Worm (Caenorhabditis elegans) whole organism, young adult: ENCODE data around the gene ben-1.

Source experiments
- B0019.2 ChIP-seq: fragments of 200-800 bp; sonication (Bioruptor generic); conservative IDR thresholded peaks from 2 replicates; pipeline ENCODE4 v1.3.6; 2022; ENCODE audit warnings: missing genetic modification reagents, missing genetic modification characterization, missing compliant biosample characterization
- B0261.1 ChIP-seq: sonication (generic microtip); optimal IDR thresholded peaks from 2 replicates; lab custom pipeline; 2016; ENCODE audit warnings: mild to moderate bottlenecking, missing genetic modification characterization, moderate library complexity, missing compliant biosample characterization
- B0336.3 ChIP-seq: fragments of 200-800 bp; sonication (Bioruptor generic); IDR thresholded peaks from 2 replicates; pipeline ENCODE4 v1.3.6; 2022; ENCODE audit warnings: missing genetic modification characterization, missing compliant biosample characterization
- C17E4.6 ChIP-seq: fragments of 200-800 bp; sonication (Bioruptor generic); IDR thresholded peaks from 2 replicates; pipeline ENCODE4 v1.3.6; 2022; ENCODE audit warnings: missing genetic modification reagents, missing genetic modification characterization, missing compliant biosample characterization
- F33H1.4 ChIP-seq: fragments of 200-800 bp; sonication (Bioruptor generic); IDR thresholded peaks from 2 replicates; pipeline ENCODE4 v1.3.6; 2022; ENCODE audit warnings: missing genetic modification reagents, missing genetic modification characterization, missing compliant biosample characterization
- F37B4.10 ChIP-seq: fragments of 200-800 bp; sonication (Bioruptor generic); IDR thresholded peaks from 2 replicates; pipeline ENCODE4 v1.3.6; 2022; ENCODE audit warnings: missing genetic modification characterization, missing compliant biosample characterization
- F52B5.7 ChIP-seq: sonication (generic microtip); optimal IDR thresholded peaks from 2 replicates; lab custom pipeline; 2016; ENCODE audit warnings: mild to moderate bottlenecking, missing genetic modification characterization, missing compliant biosample characterization
- F55B11.4 ChIP-seq: sonication (generic microtip); optimal IDR thresholded peaks from 2 replicates; lab custom pipeline; 2016; ENCODE audit warnings: missing compliant biosample characterization, missing genetic modification characterization, borderline replicate concordance; ENCODE audit not compliant: insufficient read depth
- Y56A3A.18 ChIP-seq: fragments of 200-800 bp; sonication (Bioruptor generic); IDR thresholded peaks from 2 replicates; pipeline ENCODE4 v1.3.6; 2022; ENCODE audit warnings: missing genetic modification reagents, missing genetic modification characterization, missing compliant biosample characterization
- akir-1 ChIP-seq: fragments of 200-800 bp; sonication (Bioruptor generic); optimal IDR thresholded peaks from 2 replicates; lab custom pipeline; 2018; ENCODE audit warnings: mild to moderate bottlenecking, missing genetic modification characterization, moderate library complexity, missing compliant biosample characterization
- aptf-2 ChIP-seq: fragments of 200-800 bp; sonication (Bioruptor generic); conservative IDR thresholded peaks from 2 replicates; pipeline ENCODE4 v1.3.6; 2022; ENCODE audit warnings: missing genetic modification reagents, missing genetic modification characterization, missing compliant biosample characterization
- aptf-3 ChIP-seq: fragments of 200-800 bp; sonication (Bioruptor generic); IDR thresholded peaks from 2 replicates; pipeline ENCODE4 v1.3.6; 2022; ENCODE audit warnings: missing genetic modification characterization, missing compliant biosample characterization
- atf-7 ChIP-seq: sonication (generic microtip); optimal IDR thresholded peaks from 2 replicates; lab custom pipeline; 2017; ENCODE audit warnings: mild to moderate bottlenecking, missing genetic modification characterization, missing compliant biosample characterization
- athp-1 ChIP-seq: sonication (generic microtip); optimal IDR thresholded peaks from 2 replicates; lab custom pipeline; 2017; ENCODE audit warnings: mild to moderate bottlenecking, missing genetic modification characterization, missing compliant biosample characterization
- attf-5 ChIP-seq: fragments of 200-800 bp; sonication (Bioruptor generic); optimal IDR thresholded peaks from 2 replicates; lab custom pipeline; 2018; ENCODE audit warnings: mild to moderate bottlenecking, missing genetic modification characterization, missing compliant biosample characterization
- ccch-3 ChIP-seq: fragments of 200-800 bp; sonication (Bioruptor generic); optimal IDR thresholded peaks from 2 replicates; lab custom pipeline; 2018; ENCODE audit warnings: mild to moderate bottlenecking, missing genetic modification characterization, missing compliant biosample characterization
- cebp-1 ChIP-seq, 2 experiments: fragments of 200-800 bp in 1 of 2; sonication (Bioruptor generic) in 1 of 2; sonication (generic microtip) in 1 of 2; IDR thresholded peaks in 1 of 2; optimal IDR thresholded peaks in 1 of 2; 2 replicates each; pipeline versions ENCODE4 v1.3.6 to Lab custom; 2017 to 2022; ENCODE audit warnings: missing compliant biosample characterization in 2 of 2, missing genetic modification characterization in 2 of 2, mild to moderate bottlenecking in 1 of 2, missing genetic modification reagents in 1 of 2, moderate library complexity in 1 of 2
- cebp-2 ChIP-seq: fragments of 200-800 bp; sonication (Bioruptor generic); IDR thresholded peaks from 2 replicates; pipeline ENCODE4 v1.3.6; 2022; ENCODE audit warnings: missing genetic modification characterization, missing compliant biosample characterization
- ceh-100 ChIP-seq: fragments of 200-800 bp; sonication (Bioruptor generic); IDR thresholded peaks from 2 replicates; pipeline ENCODE4 v1.3.6; 2022; ENCODE audit warnings: missing genetic modification reagents, missing genetic modification characterization, missing compliant biosample characterization
- ceh-58 ChIP-seq: fragments of 200-800 bp; sonication (Bioruptor generic); IDR thresholded peaks from 2 replicates; pipeline ENCODE4 v1.3.6; 2022; ENCODE audit warnings: missing genetic modification characterization, missing compliant biosample characterization
- him-1 ChIP-seq: sonication (generic microtip); optimal IDR thresholded peaks from 2 replicates; lab custom pipeline; 2016; ENCODE audit warnings: missing genotype, missing genetic modification reagents, missing genetic modification characterization, missing compliant biosample characterization
- hlh-12 ChIP-seq: sonication (generic microtip); optimal IDR thresholded peaks from 2 replicates; lab custom pipeline; 2016; ENCODE audit warnings: missing genetic modification characterization, missing compliant biosample characterization
- hmg-1.2 ChIP-seq: fragments of 200-800 bp; sonication (Bioruptor generic); IDR thresholded peaks from 2 replicates; pipeline ENCODE4 v1.3.6; 2022; ENCODE audit warnings: missing genetic modification reagents, missing genetic modification characterization, missing compliant biosample characterization
- lag-1 ChIP-seq: fragments of 200-800 bp; sonication (Bioruptor generic); IDR thresholded peaks from 2 replicates; pipeline ENCODE4 v1.3.6; 2022; ENCODE audit warnings: missing genetic modification reagents, missing genetic modification characterization, missing compliant biosample characterization
- lin-35 ChIP-seq, 3 experiments: fragments of 150-350 bp in 2 of 3; sonication (generic microtip) in 1 of 3; optimal IDR thresholded peaks; 2 replicates each; lab custom pipeline; 2014 to 2018; ENCODE audit warnings: missing biosample characterization in 3 of 3, missing genetic modification characterization in 3 of 3, missing genetic modification reagents in 3 of 3
- lin-40 ChIP-seq: sonication (generic microtip); optimal IDR thresholded peaks from 2 replicates; lab custom pipeline; 2016; ENCODE audit warnings: missing genetic modification characterization, mild to moderate bottlenecking, missing compliant biosample characterization, missing genotype, missing genetic modification reagents
- lsl-1 ChIP-seq: fragments of 200-800 bp; sonication (Bioruptor generic); optimal IDR thresholded peaks from 2 replicates; lab custom pipeline; 2018; ENCODE audit warnings: mild to moderate bottlenecking, missing genetic modification characterization, moderate library complexity, missing compliant biosample characterization
- lsy-27 ChIP-seq: sonication (generic microtip); optimal IDR thresholded peaks from 2 replicates; lab custom pipeline; 2017; ENCODE audit warnings: missing genetic modification characterization, mild to moderate bottlenecking, missing compliant biosample characterization, antibody characterized with exemption, missing genotype, borderline replicate concordance; ENCODE audit not compliant: insufficient read depth
- madf-3 ChIP-seq: fragments of 200-800 bp; sonication (Bioruptor generic); IDR thresholded peaks from 2 replicates; pipeline ENCODE4 v1.3.6; 2022; ENCODE audit warnings: missing genetic modification reagents, missing genetic modification characterization, missing compliant biosample characterization
- madf-8 ChIP-seq: fragments of 200-800 bp; sonication (Bioruptor generic); conservative IDR thresholded peaks from 2 replicates; pipeline ENCODE4 v1.3.6; 2022; ENCODE audit warnings: missing genetic modification reagents, missing genetic modification characterization, missing compliant biosample characterization
- nfya-2 ChIP-seq: fragments of 200-800 bp; sonication (Bioruptor generic); IDR thresholded peaks from 2 replicates; pipeline ENCODE4 v1.3.6; 2022; ENCODE audit warnings: missing genetic modification reagents, missing genetic modification characterization, missing compliant biosample characterization
- nfyb-1 ChIP-seq: fragments of 200-800 bp; sonication (Bioruptor generic); IDR thresholded peaks from 2 replicates; pipeline ENCODE4 v1.3.6; 2022; ENCODE audit warnings: missing genetic modification reagents, missing genetic modification characterization, missing compliant biosample characterization
- nhr-80 ChIP-seq: sonication (generic microtip); optimal IDR thresholded peaks from 2 replicates; lab custom pipeline; 2016; ENCODE audit warnings: missing genetic modification characterization, missing compliant biosample characterization
- nhr-90 ChIP-seq: sonication (generic microtip); optimal IDR thresholded peaks from 2 replicates; lab custom pipeline; 2016; ENCODE audit warnings: missing genotype, mild to moderate bottlenecking, missing genetic modification characterization, missing compliant biosample characterization
- rcor-1 ChIP-seq: fragments of 200-800 bp; sonication (Bioruptor generic); IDR thresholded peaks from 2 replicates; pipeline ENCODE4 v1.3.6; 2022; ENCODE audit warnings: missing genetic modification reagents, missing genetic modification characterization, missing compliant biosample characterization
- repo-1 ChIP-seq: sonication (generic microtip); optimal IDR thresholded peaks from 2 replicates; lab custom pipeline; 2017; ENCODE audit warnings: mild to moderate bottlenecking, missing genetic modification characterization, missing compliant biosample characterization
- rpc-1 ChIP-seq, 2 experiments: fragments of 150-350 bp in 1 of 2; sonication (generic microtip) in 1 of 2; optimal IDR thresholded peaks; 2 replicates each; lab custom pipeline; 2014 to 2018; ENCODE audit warnings: missing biosample characterization in 1 of 2, missing genetic modification characterization in 1 of 2, missing genetic modification reagents in 1 of 2, missing genotype in 1 of 2
- sdz-38 ChIP-seq: sonication (generic microtip); optimal IDR thresholded peaks from 2 replicates; lab custom pipeline; 2016; ENCODE audit warnings: missing genotype, missing genetic modification characterization, missing compliant biosample characterization
- snpc-1.1 ChIP-seq: sonication (generic microtip); optimal IDR thresholded peaks from 2 replicates; lab custom pipeline; 2017; ENCODE audit warnings: missing genetic modification characterization, mild to moderate bottlenecking, missing compliant biosample characterization, antibody characterized with exemption, moderate library complexity, missing genotype, missing genetic modification reagents; ENCODE audit not compliant: insufficient read depth
- snpc-4 ChIP-seq, 5 experiments: fragments of 150-350 bp in 1 of 5; sonication (generic microtip) in 4 of 5; optimal IDR thresholded peaks; 2 replicates each; lab custom pipeline; 2014 to 2018; ENCODE audit warnings: missing genetic modification characterization in 5 of 5, missing biosample characterization in 3 of 5, antibody characterized with exemption in 2 of 5, mild to moderate bottlenecking in 2 of 5, missing compliant biosample characterization in 2 of 5, missing genotype in 2 of 5, moderate library complexity in 2 of 5, missing genetic modification reagents in 1 of 5
- somi-1 ChIP-seq: fragments of 200-800 bp; sonication (Bioruptor generic); optimal IDR thresholded peaks from 2 replicates; lab custom pipeline; 2018; ENCODE audit warnings: mild to moderate bottlenecking, missing genetic modification characterization, missing compliant biosample characterization
- tbp1 ChIP-seq: fragments of 200-800 bp; sonication (Bioruptor generic); optimal IDR thresholded peaks from 2 replicates; lab custom pipeline; 2018; ENCODE audit warnings: mild to moderate bottlenecking, missing genetic modification characterization, missing compliant biosample characterization
- tbx-9 ChIP-seq: sonication (generic microtip); optimal IDR thresholded peaks from 2 replicates; lab custom pipeline; 2016; ENCODE audit warnings: borderline replicate concordance, missing genetic modification characterization, inconsistent platforms, missing compliant biosample characterization
- tlf-1 ChIP-seq: fragments of 200-800 bp; sonication (Bioruptor generic); optimal IDR thresholded peaks from 2 replicates; lab custom pipeline; 2018; ENCODE audit warnings: mild to moderate bottlenecking, missing genetic modification characterization, missing compliant biosample characterization
- ztf-26 ChIP-seq: sonication (generic microtip); optimal IDR thresholded peaks from 2 replicates; lab custom pipeline; 2017; ENCODE audit warnings: missing genetic modification characterization, missing compliant biosample characterization

The ben-1 gene

ce11 chrIII:3509908-3510307 lies 31.5 kb downstream of the ben-1 start, which contains the start of the genes M01F1.4 and mrpl-35 (continued):
- TF ChIP-seq F33H1.4 (GFP tag; lab: Robert Waterston, UW) (peak; percentile 44; the same call in 1 of the 2 replicates), lsl-1 (GFP tag; lab: Kevin White, UChicago) (peak; percentile 78), hmg-1.2 (peak; percentile 97), lin-35 (GFP tag; optimal IDR thresholded peaks at IDR 0.05; lab: Kevin White, UChicago) (peak in 1 of 3 experiments; percentile 9), F52B5.7 (no peak), snpc-4 (GFP tag; optimal IDR thresholded peaks at IDR 0.05; lab: Kevin White, UChicago) (no peak), snpc-4 (tag; optimal IDR thresholded peaks at IDR 0.05; lab: Kevin White, UChicago) (peak in 3 of 4 experiments; percentile 6 to 36 (median 27)), nhr-80 (tag; lab: Kevin White, UChicago) (peak; percentile 13), him-1 (tag; lab: Kevin White, UChicago) (no peak), ccch-3 (GFP tag; lab: Kevin White, UChicago) (no peak), lin-40 (peak; percentile 1)

ce11 chrIII:3505051-3505548 lies 36.3 kb downstream of the ben-1 start, which contains the start of gene lias-1:
Gene lias-1, minus strand, starts transcription at chrIII:3505101.
- peak; percentile 82 for TF ChIP-seq attf-5
- TF ChIP-seq tlf-1 = peak; percentile 33
- TF ChIP-seq ceh-58 = no peak
- no peak for TF ChIP-seq lag-1 (GFP tag; lab: Robert Waterston, UW)
- no peak for TF ChIP-seq ztf-26 (tag; lab: Kevin White, UChicago)
- no peak for TF ChIP-seq aptf-3 (GFP tag; lab: Robert Waterston, UW)
- no peak for TF ChIP-seq nhr-90 (tag; lab: Kevin White, UChicago)
- no peak for TF ChIP-seq cebp-2 (GFP tag; lab: Robert Waterston, UW)
- no peak for TF ChIP-seq lsy-27 (tag; lab: Kevin White, UChicago)
- TF ChIP-seq B0261.1 (tag; lab: Kevin White, UChicago) = no peak
- 0 out of 2 replicates have a peak, but pooled peaks have one; percentile 27 for TF ChIP-seq nfyb-1 (GFP tag; lab: Robert Waterston, UW)
- peak in 1 of 3 experiments; percentile 68 for TF ChIP-seq lin-35 (GFP tag; optimal IDR thresholded peaks at IDR 0.05; lab: Kevin White, UChicago)
- TF ChIP-seq athp-1 (tag; lab: Kevin White, UChicago) = no peak
- TF ChIP-seq B0019.2 (GFP tag; lab: Robert Waterston, UW) = no peak
- TF ChIP-seq rcor-1 (GFP tag; lab: Robert Waterston, UW) = peak; percentile 59
- no peak for TF ChIP-seq atf-7 (tag; lab: Kevin White, UChicago)
- no peak for TF ChIP-seq tbx-9 (tag; lab: Kevin White, UChicago)
- TF ChIP-seq madf-3 (GFP tag; lab: Robert Waterston, UW) = 0 out of 2 replicates have a peak, but pooled peaks have one; percentile 57
- no peak for TF ChIP-seq F55B11.4 (tag; lab: Kevin White, UChicago)
- peak; percentile 39 for TF ChIP-seq madf-8 (GFP tag; lab: Robert Waterston, UW)
- peak; percentile 56 for TF ChIP-seq tbp1 (GFP tag; lab: Kevin White, UChicago)
- no peak for TF ChIP-seq aptf-2 (GFP tag; lab: Robert Waterston, UW)
- peak; percentile 14 for TF ChIP-seq snpc-1.1 (tag; lab: Kevin White, UChicago)
- peak; percentile 72 for TF ChIP-seq ceh-100 (GFP tag; lab: Robert Waterston, UW)
- no peak for TF ChIP-seq Y56A3A.18 (GFP tag; lab: Robert Waterston, UW)
- no peak for TF ChIP-seq akir-1
- TF ChIP-seq him-1 (tag; lab: Kevin White, UChicago) = no peak
- no peak for TF ChIP-seq F37B4.10 (GFP tag; lab: Robert Waterston, UW)
- no peak for TF ChIP-seq nfya-2 (GFP tag; lab: Robert Waterston, UW)
- TF ChIP-seq sdz-38 = no peak
- TF ChIP-seq B0336.3 = 0 out of 2 replicates have a peak, but pooled peaks have one; percentile 27
- no peak for TF ChIP-seq C17E4.6 (GFP tag; lab: Robert Waterston, UW)
- TF ChIP-seq somi-1 (GFP tag; lab: Kevin White, UChicago) = no peak
- no peak for TF ChIP-seq hlh-12
- TF ChIP-seq cebp-1 (GFP tag; IDR thresholded peaks at IDR 0.05; lab: Robert Waterston, UW) = 0 out of 2 replicates have a peak, but pooled peaks have one; percentile 31
- peak; percentile 66 for TF ChIP-seq cebp-1 (tag; optimal IDR thresholded peaks at IDR 0.05; lab: Kevin White, UChicago)
- TF ChIP-seq rpc-1 (optimal IDR thresholded peaks at IDR 0.05; lab: Kevin White, UChicago) = no peak
- no peak for TF ChIP-seq rpc-1 (tag; optimal IDR thresholded peaks at IDR 0.05; lab: Kevin White, UChicago)
- no peak for TF ChIP-seq repo-1 (tag; lab: Kevin White, UChicago)
